Fruit fly (Drosophila melanogaster) S2 (cell line): ENCODE measurements around the gene NAAT1.

Experiments used
- CG8478 ChIP-seq: fragments of >200 bp; optimal IDR thresholded peaks from 2 replicates; lab custom pipeline; 2018
- CTCF ChIP-seq, 2 experiments: fragments of >200 bp; optimal IDR thresholded peaks; 2 replicates each; lab custom pipeline; 2018

dm6 chrX:5420568-5421019 is 9.9 kb upstream of the NAAT1 start, which contains the start of gene spoon:
- TF ChIP-seq CG8478 (lab: Kevin White, UChicago): no peak
- TF ChIP-seq CTCF (optimal IDR thresholded peaks at IDR 0.05; lab: Kevin White, UChicago): peak in 1 of 2 experiments; percentile 17
